Fruit fly (Drosophila melanogaster): ENCODE measurements around the gene RpLP0.

RpLP0 gene

dm6 chr3L:22075706-22076398 lies at the start of gene RpLP0, which contains the start of gene CG7130 (continued):
- TF ChIP-seq cwo (GFP tag; optimal IDR thresholded peaks at IDR 0.05), result peak; percentile 77
- peak; percentile 92 for TF ChIP-seq CG2202 (tag; optimal IDR thresholded peaks at IDR 0.05)
- TF ChIP-seq run (tag; optimal IDR thresholded peaks at IDR 0.05), result peak; percentile 78
- peak; percentile 90 for TF ChIP-seq CG32532 (GFP tag; IDR thresholded peaks at IDR 0.05)
- peak in 1 of 2 experiments; percentile 78 for TF ChIP-seq Eip74EF (GFP tag; optimal IDR thresholded peaks at IDR 0.05)
- TF ChIP-seq Asciz (GFP tag; optimal IDR thresholded peaks at IDR 0.05), result peak; percentile 92
- no peak for TF ChIP-seq ab (GFP tag; optimal IDR thresholded peaks at IDR 0.05)
- TF ChIP-seq CG34422 (GFP tag; IDR thresholded peaks at IDR 0.05), result peak; percentile 79
- TF ChIP-seq scrt (GFP tag; optimal IDR thresholded peaks at IDR 0.05), result peak; percentile 87
- TF ChIP-seq CG15073 (GFP tag; optimal IDR thresholded peaks at IDR 0.05), result no peak
- peak; percentile 93 for TF ChIP-seq CG33557 (GFP tag; optimal IDR thresholded peaks at IDR 0.05)
- peak; percentile 66 for TF ChIP-seq abd-A (tag; optimal IDR thresholded peaks at IDR 0.05)
- TF ChIP-seq croc (GFP tag; conservative IDR thresholded peaks at IDR 0.05), result peak; percentile 72
- TF ChIP-seq Trl (optimal IDR thresholded peaks at IDR 0.05), result no peak
- peak; percentile 95 for TF ChIP-seq Trl (GFP tag; optimal IDR thresholded peaks at IDR 0.05)
- peak; percentile 82 for TF ChIP-seq cato (GFP tag; optimal IDR thresholded peaks at IDR 0.05; ENCODE audit: borderline replicate concordance)
- peak; percentile 94 for TF ChIP-seq CG9876 (GFP tag; optimal IDR thresholded peaks at IDR 0.05)
- peak; percentile 86 for TF ChIP-seq CG18764 (GFP tag; optimal IDR thresholded peaks at IDR 0.05)
- TF ChIP-seq CG1602 (GFP tag; optimal IDR thresholded peaks at IDR 0.05), result peak; percentile 67
- TF ChIP-seq CG1529 (GFP tag; optimal IDR thresholded peaks at IDR 0.05), result peak; percentile 90
- peak; percentile 85 for TF ChIP-seq grau (tag; optimal IDR thresholded peaks at IDR 0.05)
- peak; percentile 80 for TF ChIP-seq CG6254 (GFP tag; optimal IDR thresholded peaks at IDR 0.05)
- TF ChIP-seq CG11456 (GFP tag; IDR thresholded peaks at IDR 0.05), result peak; percentile 94
- TF ChIP-seq CG10267 (tag; optimal IDR thresholded peaks at IDR 0.05), result peak; percentile 86
- TF ChIP-seq CG1647 (GFP tag; optimal IDR thresholded peaks at IDR 0.05), result peak; percentile 85
- peak; percentile 77 for TF ChIP-seq vfl (GFP tag; optimal IDR thresholded peaks at IDR 0.05)
- peak; percentile 83 for TF ChIP-seq Neu2 (GFP tag; optimal IDR thresholded peaks at IDR 0.05; ENCODE audit: borderline replicate concordance)
- TF ChIP-seq dan (GFP tag; IDR thresholded peaks at IDR 0.05), result no peak
- TF ChIP-seq vnd (GFP tag; IDR thresholded peaks at IDR 0.05; ENCODE audit: partially characterized antibody), result no peak; the same call in 2 of the 3 replicates
- no peak; the same call in 1 of the 2 replicates for TF ChIP-seq CG42726 (GFP tag; IDR thresholded peaks at IDR 0.05; ENCODE audit: partially characterized antibody)
- TF ChIP-seq Hr78 (GFP tag; optimal IDR thresholded peaks at IDR 0.05), result peak in 1 of 2 experiments; percentile 49
- peak; percentile 93 for TF ChIP-seq CG31441 (GFP tag; IDR thresholded peaks at IDR 0.05)
- TF ChIP-seq CG43689 (GFP tag; IDR thresholded peaks at IDR 0.05), result peak; percentile 76
- TF ChIP-seq CG3163 (GFP tag; optimal IDR thresholded peaks at IDR 0.05), result peak; percentile 82
- peak; percentile 96 for TF ChIP-seq CG33213 (GFP tag; optimal IDR thresholded peaks at IDR 0.05)
- peak; percentile 87 for TF ChIP-seq slbo (GFP tag; IDR thresholded peaks at IDR 0.05)
- peak; percentile 97 for TF ChIP-seq mirr (GFP tag; optimal IDR thresholded peaks at IDR 0.05)
- peak in 1 of 2 experiments; percentile 65 for TF ChIP-seq crp (GFP tag; optimal IDR thresholded peaks at IDR 0.05)
- peak; percentile 67 for TF ChIP-seq bowl (GFP tag; IDR thresholded peaks at IDR 0.05)
- TF ChIP-seq repo (GFP tag; optimal IDR thresholded peaks at IDR 0.05), result peak; percentile 87
- peak; percentile 64; the same call in 1 of the 3 replicates for TF ChIP-seq Mrtf (GFP tag; IDR thresholded peaks at IDR 0.05)
- peak; percentile 68 for TF ChIP-seq CG16815 (GFP tag; optimal IDR thresholded peaks at IDR 0.05)
- TF ChIP-seq CG8765 (GFP tag; IDR thresholded peaks at IDR 0.05), result peak; percentile 46; the same call in 1 of the 2 replicates
- peak; percentile 100 for TF ChIP-seq Ets97D (GFP tag; optimal IDR thresholded peaks at IDR 0.05)
